Fruit fly (Drosophila melanogaster) whole organism, embryonic: Measurements from ENCODE around the gene CG7646.

ENCODE experiments used
- Atf3 ChIP-seq: fragments of 200-800 bp; sonication (Bioruptor generic); optimal IDR thresholded peaks from 3 replicates; lab custom pipeline; 2016; ENCODE audit warnings: missing biosample characterization, missing genetic modification characterization
- Atf6 ChIP-seq: fragments of 200-800 bp; sonication (Bioruptor generic); IDR thresholded peaks from 2 replicates; pipeline ENCODE4 v1.3.6; 2022; ENCODE audit warnings: missing biosample characterization, missing genetic modification characterization
- C15 ChIP-seq: fragments of 200-800 bp; sonication (Bioruptor generic); IDR thresholded peaks from 3 replicates; pipeline ENCODE4 v1.3.6; 2022; ENCODE audit warnings: missing biosample characterization, missing genetic modification characterization
- CG10147 ChIP-seq: fragments of 200-800 bp; sonication (Bioruptor generic); optimal IDR thresholded peaks from 2 replicates; lab custom pipeline; 2019; ENCODE audit warnings: missing biosample characterization, mild to moderate bottlenecking, missing genetic modification characterization, moderate library complexity
- CG11398 ChIP-seq: fragments of 200-800 bp; sonication (Bioruptor generic); optimal IDR thresholded peaks from 2 replicates; lab custom pipeline; 2016; ENCODE audit warnings: missing biosample characterization, missing genetic modification characterization
- CG12071 ChIP-seq: fragments of 200-800 bp; sonication (Bioruptor generic); optimal IDR thresholded peaks from 3 replicates; lab custom pipeline; 2018; ENCODE audit warnings: missing biosample characterization, mild to moderate bottlenecking, missing genetic modification characterization
- CG1233 ChIP-seq: fragments of 200-800 bp; sonication (Bioruptor generic); optimal IDR thresholded peaks from 4 replicates; lab custom pipeline; 2018; ENCODE audit warnings: missing biosample characterization, mild to moderate bottlenecking, missing genetic modification characterization
- CG12744 ChIP-seq: fragments of 200-800 bp; sonication (Bioruptor generic); optimal IDR thresholded peaks from 2 replicates; lab custom pipeline; 2016; ENCODE audit warnings: missing biosample characterization, missing genetic modification characterization
- CG13296 ChIP-seq: fragments of 200-800 bp; sonication (Bioruptor generic); optimal IDR thresholded peaks from 3 replicates; lab custom pipeline; 2018; ENCODE audit warnings: missing biosample characterization, mild to moderate bottlenecking, missing genetic modification characterization
- CG14050 ChIP-seq: fragments of 200-800 bp; sonication (Bioruptor generic); IDR thresholded peaks from 3 replicates; pipeline ENCODE4 v1.3.6; 2022; ENCODE audit warnings: missing biosample characterization, missing genetic modification characterization
- CG15269 ChIP-seq: fragments of 200-800 bp; sonication (Bioruptor generic); optimal IDR thresholded peaks from 2 replicates; lab custom pipeline; 2018; ENCODE audit warnings: missing biosample characterization, mild to moderate bottlenecking, missing genetic modification characterization, moderate library complexity
- CG15514 ChIP-seq: fragments of 200-800 bp; sonication (Bioruptor generic); optimal IDR thresholded peaks from 3 replicates; lab custom pipeline; 2017; ENCODE audit warnings: missing biosample characterization, missing genetic modification characterization, mild to moderate bottlenecking, moderate library complexity, missing genetic modification reagents
- CG16779 ChIP-seq: fragments of 200-800 bp; sonication (Bioruptor generic); IDR thresholded peaks from 2 replicates; pipeline ENCODE4 v1.3.6; 2022; ENCODE audit warnings: missing biosample characterization, missing genetic modification characterization
- CG17568 ChIP-seq: fragments of 200-800 bp; sonication (Bioruptor generic); optimal IDR thresholded peaks from 2 replicates; lab custom pipeline; 2018; ENCODE audit warnings: missing biosample characterization, mild to moderate bottlenecking, missing genetic modification characterization, moderate library complexity
- CG17829 ChIP-seq: fragments of 200-800 bp; optimal IDR thresholded peaks from 2 replicates; lab custom pipeline; 2019; ENCODE audit warnings: missing biosample characterization, mild to moderate bottlenecking, missing genetic modification characterization, moderate library complexity
- CG18764 ChIP-seq: fragments of 200-800 bp; sonication (Bioruptor generic); optimal IDR thresholded peaks from 3 replicates; lab custom pipeline; 2016; ENCODE audit warnings: missing biosample characterization, missing genetic modification characterization
- CG2889 ChIP-seq: fragments of 200-800 bp; sonication (Bioruptor generic); IDR thresholded peaks from 3 replicates; pipeline ENCODE4 v1.3.6; 2022; ENCODE audit warnings: missing biosample characterization, missing genetic modification characterization
- CG30403 ChIP-seq: fragments of 200-800 bp; sonication (Bioruptor generic); optimal IDR thresholded peaks from 3 replicates; lab custom pipeline; 2016; ENCODE audit warnings: missing biosample characterization, missing genetic modification characterization
- CG32772 ChIP-seq: fragments of 200-800 bp; sonication (Bioruptor generic); IDR thresholded peaks from 2 replicates; pipeline ENCODE4 v1.3.6; 2022; ENCODE audit warnings: missing biosample characterization, missing genetic modification characterization
- CG4328 ChIP-seq: fragments of 200-800 bp; sonication (Bioruptor generic); optimal IDR thresholded peaks from 3 replicates; lab custom pipeline; 2017; ENCODE audit warnings: missing biosample characterization, missing genetic modification reagents, missing genetic modification characterization
- CG7271 ChIP-seq: fragments of 200-800 bp; sonication (Bioruptor generic); optimal IDR thresholded peaks from 2 replicates; lab custom pipeline; 2018; ENCODE audit warnings: missing biosample characterization, mild to moderate bottlenecking, missing genetic modification characterization, moderate library complexity
- CG9215 ChIP-seq: fragments of 200-800 bp; sonication (Bioruptor generic); IDR thresholded peaks from 2 replicates; pipeline ENCODE4 v1.3.6; 2022; ENCODE audit warnings: missing biosample characterization, missing genetic modification characterization
- CG9797 ChIP-seq: fragments of 200-800 bp; sonication (Bioruptor generic); optimal IDR thresholded peaks from 3 replicates; lab custom pipeline; 2018; ENCODE audit warnings: missing biosample characterization, mild to moderate bottlenecking, missing genetic modification characterization
- Dbx ChIP-seq: fragments of 200-800 bp; sonication (Bioruptor generic); IDR thresholded peaks from 3 replicates; pipeline ENCODE4 v1.3.6; 2022; ENCODE audit warnings: missing biosample characterization, missing genetic modification characterization
- Doc2 ChIP-seq: fragments of 200-800 bp; sonication (Bioruptor generic); IDR thresholded peaks from 2 replicates; pipeline ENCODE4 v1.3.6; 2022; ENCODE audit warnings: missing biosample characterization, missing genetic modification characterization
- Elba2 ChIP-seq: fragments of 200-800 bp; sonication (Bioruptor generic); optimal IDR thresholded peaks from 3 replicates; lab custom pipeline; 2016; ENCODE audit warnings: missing biosample characterization, missing genetic modification characterization
- Fer2 ChIP-seq: fragments of 200-800 bp; sonication (Bioruptor generic); optimal IDR thresholded peaks from 2 replicates; lab custom pipeline; 2018; ENCODE audit warnings: missing biosample characterization, mild to moderate bottlenecking, missing genetic modification characterization, moderate library complexity
- Hr78 ChIP-seq, 2 experiments: fragments of 200-800 bp in 1 of 2; fragments of >200 bp in 1 of 2; sonication (Bioruptor generic) in 1 of 2; optimal IDR thresholded peaks; 2 replicates each; lab custom pipeline; 2017 to 2019; ENCODE audit warnings: missing biosample characterization in 2 of 2, missing genetic modification characterization in 2 of 2, mild to moderate bottlenecking in 1 of 2, moderate library complexity in 1 of 2
- Nf-YA ChIP-seq: fragments of 200-800 bp; sonication (Bioruptor generic); IDR thresholded peaks from 2 replicates; pipeline ENCODE4 v1.3.6; 2022; ENCODE audit warnings: missing biosample characterization, missing genetic modification characterization
- Sin3A ChIP-seq: fragments of >200 bp; optimal IDR thresholded peaks from 2 replicates; lab custom pipeline; 2018
- Usf ChIP-seq: fragments of 200-800 bp; sonication (Bioruptor generic); optimal IDR thresholded peaks from 2 replicates; lab custom pipeline; 2017; ENCODE audit warnings: missing genotype, missing biosample characterization, missing genetic modification characterization
- ac ChIP-seq: fragments of 200-800 bp; sonication (Bioruptor generic); optimal IDR thresholded peaks from 3 replicates; lab custom pipeline; 2017; ENCODE audit warnings: missing biosample characterization, mild to moderate bottlenecking, missing genetic modification characterization
- aop ChIP-seq: fragments of 200-800 bp; sonication (Bioruptor generic); IDR thresholded peaks from 2 replicates; pipeline ENCODE4 v1.3.6; 2022; ENCODE audit warnings: missing biosample characterization, missing genetic modification characterization
- chif ChIP-seq, 2 experiments: fragments of 200-800 bp; sonication (Bioruptor generic); optimal IDR thresholded peaks; 3 replicates each; lab custom pipeline; 2016; ENCODE audit warnings: missing biosample characterization in 2 of 2, missing genetic modification characterization in 2 of 2
- crp ChIP-seq, 2 experiments: fragments of 200-800 bp; sonication (Bioruptor generic); optimal IDR thresholded peaks; 2 replicates in 1 of 2; 3 replicates in 1 of 2; lab custom pipeline; 2017; ENCODE audit warnings: missing biosample characterization in 2 of 2, missing genetic modification characterization in 2 of 2, mild to moderate bottlenecking in 1 of 2, moderate library complexity in 1 of 2
- dati ChIP-seq: fragments of 200-800 bp; sonication (Bioruptor generic); IDR thresholded peaks from 2 replicates; pipeline ENCODE4 v1.3.6; 2022; ENCODE audit warnings: missing biosample characterization, missing genetic modification characterization
- en ChIP-seq: fragments of 200-800 bp; sonication (Bioruptor generic); optimal IDR thresholded peaks from 2 replicates; lab custom pipeline; 2016; ENCODE audit warnings: missing biosample characterization, missing genetic modification characterization
- fd3F ChIP-seq: fragments of 200-800 bp; sonication (Bioruptor generic); optimal IDR thresholded peaks from 2 replicates; lab custom pipeline; 2018; ENCODE audit warnings: missing biosample characterization, mild to moderate bottlenecking, missing genetic modification characterization, moderate library complexity
- fu2 ChIP-seq: fragments of 200-800 bp; sonication (Bioruptor generic); optimal IDR thresholded peaks from 2 replicates; lab custom pipeline; 2016; ENCODE audit warnings: missing biosample characterization, missing genetic modification characterization
- inv ChIP-seq: fragments of 200-800 bp; sonication (Bioruptor generic); IDR thresholded peaks from 2 replicates; pipeline ENCODE4 v1.3.6; 2022; ENCODE audit warnings: missing biosample characterization, missing genetic modification characterization; ENCODE audit not compliant: partially characterized antibody
- klu ChIP-seq: fragments of 200-800 bp; sonication (Bioruptor generic); IDR thresholded peaks from 2 replicates; pipeline ENCODE4 v1.3.6; 2022; ENCODE audit warnings: missing biosample characterization, missing genetic modification characterization
- nerfin-1 ChIP-seq: fragments of 200-800 bp; sonication (Bioruptor generic); optimal IDR thresholded peaks from 3 replicates; lab custom pipeline; 2019; ENCODE audit warnings: missing biosample characterization, mild to moderate bottlenecking, missing genetic modification characterization, moderate library complexity
- org-1 ChIP-seq: fragments of 200-800 bp; sonication (Bioruptor generic); optimal IDR thresholded peaks from 2 replicates; lab custom pipeline; 2017; ENCODE audit warnings: missing biosample characterization, missing genetic modification characterization
- phol ChIP-seq: fragments of 200-800 bp; sonication (Bioruptor generic); optimal IDR thresholded peaks from 3 replicates; lab custom pipeline; 2018; ENCODE audit warnings: missing biosample characterization, mild to moderate bottlenecking, missing genetic modification characterization, moderate library complexity
- sisA ChIP-seq: fragments of 200-800 bp; sonication (Bioruptor generic); IDR thresholded peaks from 2 replicates; pipeline ENCODE4 v1.3.6; 2022; ENCODE audit warnings: missing biosample characterization, missing genetic modification characterization
- slp2 ChIP-seq: fragments of 200-800 bp; sonication (Bioruptor generic); optimal IDR thresholded peaks from 2 replicates; lab custom pipeline; 2016; ENCODE audit warnings: missing biosample characterization, missing genetic modification characterization
- sna ChIP-seq: fragments of 200-800 bp; sonication (Bioruptor generic); IDR thresholded peaks from 2 replicates; pipeline ENCODE4 v1.3.6; 2022; ENCODE audit warnings: missing biosample characterization, missing genetic modification characterization; ENCODE audit not compliant: partially characterized antibody
- sr ChIP-seq: fragments of 200-800 bp; sonication (Bioruptor generic); IDR thresholded peaks from 3 replicates; pipeline ENCODE4 v1.3.6; 2022; ENCODE audit warnings: missing biosample characterization, missing genetic modification characterization
- tap ChIP-seq: fragments of 200-800 bp; optimal IDR thresholded peaks from 3 replicates; lab custom pipeline; 2019; ENCODE audit warnings: missing biosample characterization, mild to moderate bottlenecking, missing genetic modification characterization, moderate library complexity
- trh ChIP-seq: fragments of 200-800 bp; sonication (Bioruptor generic); optimal IDR thresholded peaks from 2 replicates; lab custom pipeline; 2016; ENCODE audit warnings: missing biosample characterization, missing genetic modification characterization
- tup ChIP-seq: fragments of 200-800 bp; sonication (Bioruptor generic); optimal IDR thresholded peaks from 2 replicates; lab custom pipeline; 2016; ENCODE audit warnings: missing biosample characterization, mild to moderate bottlenecking, missing genetic modification characterization, moderate library complexity
- zfh2 ChIP-seq: fragments of 200-800 bp; sonication (Bioruptor generic); optimal IDR thresholded peaks from 2 replicates; lab custom pipeline; 2016; ENCODE audit warnings: missing biosample characterization, missing genetic modification characterization

The CG7646 gene

dm6 chr3L:19991714-19992231, at the start of gene CG7646, which contains the start of gene Nca (continued):
- TF ChIP-seq CG17829 (tag; lab: Kevin White, UChicago) (peak; percentile 20), en (GFP tag; lab: Kevin White, UChicago) (no peak), sna (peak; percentile 85), phol (tag; lab: Kevin White, UChicago) (peak; percentile 13), Atf3 (GFP tag; lab: Kevin White, UChicago) (no peak), Nf-YA (GFP tag; lab: Robert Waterston, UW) (no peak), Doc2 (GFP tag; lab: Robert Waterston, UW) (no peak), CG32772 (GFP tag; lab: Robert Waterston, UW) (no peak), tap (tag; lab: Kevin White, UChicago) (no peak), org-1 (no peak), slp2 (GFP tag; lab: Kevin White, UChicago) (no peak), chif (GFP tag; optimal IDR thresholded peaks at IDR 0.05; lab: Kevin White, UChicago) (no peak), Fer2 (tag; lab: Kevin White, UChicago) (no peak), tup (GFP tag; lab: Kevin White, UChicago) (no peak), CG9797 (GFP tag; lab: Kevin White, UChicago) (peak; percentile 6), sr (GFP tag; lab: Robert Waterston, UW) (no peak), trh (no peak), ac (GFP tag; lab: Kevin White, UChicago) (peak; percentile 10), zfh2 (GFP tag; lab: Kevin White, UChicago) (peak; percentile 38), Elba2 (peak; percentile 77), klu (no peak), CG16779 (GFP tag; lab: Robert Waterston, UW) (no peak), CG30403 (GFP tag; lab: Kevin White, UChicago) (no peak), Hr78 (GFP tag; optimal IDR thresholded peaks at IDR 0.05; lab: Kevin White, UChicago) (no peak), CG4328 (GFP tag; lab: Kevin White, UChicago) (peak; percentile 66), sisA (GFP tag; lab: Robert Waterston, UW) (no peak), CG18764 (GFP tag; lab: Kevin White, UChicago) (no peak), Dbx (GFP tag; lab: Robert Waterston, UW) (no peak), CG13296 (GFP tag; lab: Kevin White, UChicago) (no peak), CG15269 (tag; lab: Kevin White, UChicago) (no peak), fd3F (GFP tag; lab: Kevin White, UChicago) (no peak), Sin3A (lab: Kevin White, UChicago) (no peak), dati (no peak), C15 (no peak), CG11398 (GFP tag; lab: Kevin White, UChicago) (no peak), CG9215 (GFP tag; lab: Robert Waterston, UW) (no peak), inv (GFP tag; lab: Robert Waterston, UW) (peak; percentile 92), aop (GFP tag; lab: Robert Waterston, UW) (no peak), CG1233 (GFP tag; lab: Kevin White, UChicago) (no peak), nerfin-1 (tag; lab: Kevin White, UChicago) (peak; percentile 50), fu2 (no peak), CG7271 (tag; lab: Kevin White, UChicago) (no peak), CG15514 (GFP tag; lab: Kevin White, UChicago) (peak; percentile 89), crp (GFP tag; optimal IDR thresholded peaks at IDR 0.05; lab: Kevin White, UChicago) (no peak), Atf6 (GFP tag; lab: Robert Waterston, UW) (no peak), CG2889 (GFP tag; lab: Robert Waterston, UW) (no peak), Usf (GFP tag; lab: Kevin White, UChicago) (no peak), CG10147 (GFP tag; lab: Kevin White, UChicago) (no peak), CG17568 (GFP tag; lab: Kevin White, UChicago) (no peak), CG12744 (GFP tag; lab: Kevin White, UChicago) (no peak), CG12071 (GFP tag; lab: Kevin White, UChicago) (no peak), CG14050 (GFP tag; lab: Robert Waterston, UW) (no peak)
